Worm (Caenorhabditis elegans) whole organism, young adult: Measurements from ENCODE around the gene F59A7.5.

Source experiments
- B0336.3 ChIP-seq: fragments of 200-800 bp; sonication (Bioruptor generic); IDR thresholded peaks from 2 replicates; pipeline ENCODE4 v1.3.6; 2022; ENCODE audit warnings: missing genetic modification characterization, missing compliant biosample characterization
- F22D6.2 ChIP-seq: sonication (generic microtip); optimal IDR thresholded peaks from 2 replicates; lab custom pipeline; 2016; ENCODE audit warnings: mild to moderate bottlenecking, missing genetic modification characterization, missing compliant biosample characterization
- F23B12.7 ChIP-seq: sonication (generic microtip); optimal IDR thresholded peaks from 2 replicates; lab custom pipeline; 2017; ENCODE audit warnings: missing genetic modification characterization, mild to moderate bottlenecking, missing compliant biosample characterization, antibody characterized with exemption, moderate library complexity; ENCODE audit not compliant: insufficient read depth
- F55B11.4 ChIP-seq: sonication (generic microtip); optimal IDR thresholded peaks from 2 replicates; lab custom pipeline; 2016; ENCODE audit warnings: missing compliant biosample characterization, missing genetic modification characterization, borderline replicate concordance; ENCODE audit not compliant: insufficient read depth
- Y95B8A.8 ChIP-seq: fragments of 200-800 bp; sonication (Bioruptor generic); IDR thresholded peaks from 2 replicates; pipeline ENCODE4 v1.3.6; 2022; ENCODE audit warnings: missing genetic modification reagents, missing genetic modification characterization, missing compliant biosample characterization
- akir-1 ChIP-seq: fragments of 200-800 bp; sonication (Bioruptor generic); optimal IDR thresholded peaks from 2 replicates; lab custom pipeline; 2018; ENCODE audit warnings: mild to moderate bottlenecking, missing genetic modification characterization, moderate library complexity, missing compliant biosample characterization
- aptf-2 ChIP-seq: fragments of 200-800 bp; sonication (Bioruptor generic); conservative IDR thresholded peaks from 2 replicates; pipeline ENCODE4 v1.3.6; 2022; ENCODE audit warnings: missing genetic modification reagents, missing genetic modification characterization, missing compliant biosample characterization
- atf-7 ChIP-seq: sonication (generic microtip); optimal IDR thresholded peaks from 2 replicates; lab custom pipeline; 2017; ENCODE audit warnings: mild to moderate bottlenecking, missing genetic modification characterization, missing compliant biosample characterization
- attf-3 ChIP-seq: fragments of 200-800 bp; sonication (Bioruptor generic); conservative IDR thresholded peaks from 2 replicates; pipeline ENCODE4 v1.3.6; 2022; ENCODE audit warnings: missing genetic modification reagents, missing genetic modification characterization, missing compliant biosample characterization
- bed-1 ChIP-seq: fragments of 200-800 bp; sonication (Bioruptor generic); IDR thresholded peaks from 2 replicates; pipeline ENCODE4 v1.3.6; 2022; ENCODE audit warnings: missing genetic modification reagents, missing genetic modification characterization, missing compliant biosample characterization
- bed-2 ChIP-seq: fragments of 200-800 bp; sonication (Bioruptor generic); IDR thresholded peaks from 2 replicates; pipeline ENCODE4 v1.3.6; 2022; ENCODE audit warnings: missing genetic modification reagents, missing genetic modification characterization, missing compliant biosample characterization
- ceh-58 ChIP-seq: fragments of 200-800 bp; sonication (Bioruptor generic); IDR thresholded peaks from 2 replicates; pipeline ENCODE4 v1.3.6; 2022; ENCODE audit warnings: missing genetic modification characterization, missing compliant biosample characterization
- die-1 ChIP-seq: sonication (generic microtip); optimal IDR thresholded peaks from 2 replicates; lab custom pipeline; 2016; ENCODE audit warnings: missing genotype, mild to moderate bottlenecking, missing genetic modification characterization, missing compliant biosample characterization
- efl-1 ChIP-seq: fragments of 150-350 bp; optimal IDR thresholded peaks from 2 replicates; lab custom pipeline; 2014; ENCODE audit warnings: missing biosample characterization, missing genetic modification reagents, missing genetic modification characterization
- egl-44 ChIP-seq: fragments of 200-800 bp; sonication (Bioruptor generic); IDR thresholded peaks from 2 replicates; pipeline ENCODE4 v1.3.6; 2022; ENCODE audit warnings: missing genetic modification reagents, missing genetic modification characterization, missing compliant biosample characterization
- fkh-3 ChIP-seq: sonication (generic microtip); optimal IDR thresholded peaks from 2 replicates; lab custom pipeline; 2016; ENCODE audit warnings: mild to moderate bottlenecking, missing genetic modification characterization, missing compliant biosample characterization
- hlh-26 ChIP-seq: fragments of 200-800 bp; sonication (Bioruptor generic); conservative IDR thresholded peaks from 2 replicates; pipeline ENCODE4 v1.3.6; 2022; ENCODE audit warnings: missing genetic modification reagents, missing genetic modification characterization, missing compliant biosample characterization
- hmg-20 ChIP-seq: fragments of 200-800 bp; sonication (Bioruptor generic); IDR thresholded peaks from 2 replicates; pipeline ENCODE4 v1.3.6; 2022; ENCODE audit warnings: missing genetic modification reagents, missing genetic modification characterization, missing compliant biosample characterization
- hsf-1 ChIP-seq: fragments of 200-800 bp; sonication (Bioruptor generic); IDR thresholded peaks from 2 replicates; pipeline ENCODE4 v1.3.6; 2022; ENCODE audit warnings: missing genetic modification reagents, missing genetic modification characterization, missing compliant biosample characterization
- let-526 ChIP-seq: fragments of 200-800 bp; sonication (Bioruptor generic); IDR thresholded peaks from 2 replicates; pipeline ENCODE4 v1.3.6; 2022; ENCODE audit warnings: missing genetic modification reagents, missing genetic modification characterization, missing compliant biosample characterization
- lin-54 ChIP-seq: fragments of 200-800 bp; sonication (Bioruptor generic); optimal IDR thresholded peaks from 2 replicates; lab custom pipeline; 2018; ENCODE audit warnings: mild to moderate bottlenecking, missing genetic modification characterization, missing compliant biosample characterization
- lir-1 ChIP-seq: fragments of 200-800 bp; sonication (Bioruptor generic); conservative IDR thresholded peaks from 2 replicates; pipeline ENCODE4 v1.3.6; 2022; ENCODE audit warnings: missing genetic modification reagents, missing genetic modification characterization, missing compliant biosample characterization
- madf-10 ChIP-seq: sonication (generic microtip); optimal IDR thresholded peaks from 2 replicates; lab custom pipeline; 2016; ENCODE audit warnings: mild to moderate bottlenecking, missing genetic modification characterization, missing compliant biosample characterization
- mcd-1 ChIP-seq: fragments of 200-800 bp; sonication (Bioruptor generic); IDR thresholded peaks from 2 replicates; pipeline ENCODE4 v1.3.6; 2022; ENCODE audit warnings: missing genetic modification reagents, missing genetic modification characterization, missing compliant biosample characterization
- mel-28 ChIP-seq: sonication (generic microtip); optimal IDR thresholded peaks from 2 replicates; lab custom pipeline; 2016; ENCODE audit warnings: borderline replicate concordance, mild to moderate bottlenecking, missing genetic modification characterization, missing compliant biosample characterization
- nfya-1 ChIP-seq: sonication (generic microtip); optimal IDR thresholded peaks from 2 replicates; lab custom pipeline; 2017; ENCODE audit warnings: antibody characterized with exemption, missing compliant biosample characterization, missing genetic modification characterization, borderline replicate concordance; ENCODE audit not compliant: insufficient read depth
- nfya-2 ChIP-seq: fragments of 200-800 bp; sonication (Bioruptor generic); IDR thresholded peaks from 2 replicates; pipeline ENCODE4 v1.3.6; 2022; ENCODE audit warnings: missing genetic modification reagents, missing genetic modification characterization, missing compliant biosample characterization
- nfyb-1 ChIP-seq: fragments of 200-800 bp; sonication (Bioruptor generic); IDR thresholded peaks from 2 replicates; pipeline ENCODE4 v1.3.6; 2022; ENCODE audit warnings: missing genetic modification reagents, missing genetic modification characterization, missing compliant biosample characterization
- nhr-27 ChIP-seq: fragments of 200-800 bp; sonication (Bioruptor generic); optimal IDR thresholded peaks from 2 replicates; lab custom pipeline; 2018; ENCODE audit warnings: mild to moderate bottlenecking, missing genetic modification characterization, moderate library complexity, missing compliant biosample characterization
- nhr-90 ChIP-seq: sonication (generic microtip); optimal IDR thresholded peaks from 2 replicates; lab custom pipeline; 2016; ENCODE audit warnings: missing genotype, mild to moderate bottlenecking, missing genetic modification characterization, missing compliant biosample characterization
- pbrm-1 ChIP-seq: fragments of 200-800 bp; sonication (Bioruptor generic); IDR thresholded peaks from 2 replicates; pipeline ENCODE4 v1.3.6; 2022; ENCODE audit warnings: missing genetic modification reagents, missing genetic modification characterization, missing compliant biosample characterization
- pha-4 ChIP-seq: fragments of 150-350 bp; sonication (generic microtip); optimal IDR thresholded peaks from 2 replicates; lab custom pipeline; 2014; ENCODE audit warnings: missing biosample characterization, missing genetic modification reagents, missing genetic modification characterization
- rcor-1 ChIP-seq: fragments of 200-800 bp; sonication (Bioruptor generic); IDR thresholded peaks from 2 replicates; pipeline ENCODE4 v1.3.6; 2022; ENCODE audit warnings: missing genetic modification reagents, missing genetic modification characterization, missing compliant biosample characterization
- sdz-38 ChIP-seq: sonication (generic microtip); optimal IDR thresholded peaks from 2 replicates; lab custom pipeline; 2016; ENCODE audit warnings: missing genotype, missing genetic modification characterization, missing compliant biosample characterization
- snpc-3.4 ChIP-seq: sonication (generic microtip); optimal IDR thresholded peaks from 2 replicates; lab custom pipeline; 2017; ENCODE audit warnings: missing genetic modification characterization, mild to moderate bottlenecking, missing compliant biosample characterization, antibody characterized with exemption, moderate library complexity, missing genotype, missing genetic modification reagents
- snpc-4 ChIP-seq, 5 experiments: fragments of 150-350 bp in 1 of 5; sonication (generic microtip) in 4 of 5; optimal IDR thresholded peaks; 2 replicates each; lab custom pipeline; 2014 to 2018; ENCODE audit warnings: missing genetic modification characterization in 5 of 5, missing biosample characterization in 3 of 5, antibody characterized with exemption in 2 of 5, mild to moderate bottlenecking in 2 of 5, missing compliant biosample characterization in 2 of 5, missing genotype in 2 of 5, moderate library complexity in 2 of 5, missing genetic modification reagents in 1 of 5
- tbp1 ChIP-seq: fragments of 200-800 bp; sonication (Bioruptor generic); optimal IDR thresholded peaks from 2 replicates; lab custom pipeline; 2018; ENCODE audit warnings: mild to moderate bottlenecking, missing genetic modification characterization, missing compliant biosample characterization
- unc-130 ChIP-seq: sonication (generic microtip); optimal IDR thresholded peaks from 2 replicates; lab custom pipeline; 2016; ENCODE audit warnings: missing genetic modification reagents, missing genetic modification characterization, missing compliant biosample characterization
- xnd-1 ChIP-seq: sonication (generic microtip); optimal IDR thresholded peaks from 2 replicates; lab custom pipeline; 2016; ENCODE audit warnings: missing genotype, missing genetic modification reagents, missing genetic modification characterization, missing compliant biosample characterization
- ztf-3 ChIP-seq: fragments of 200-800 bp; sonication (Bioruptor generic); optimal IDR thresholded peaks from 2 replicates; lab custom pipeline; 2018; ENCODE audit warnings: mild to moderate bottlenecking, missing genetic modification characterization, missing compliant biosample characterization

F59A7.5 gene

DNA sequence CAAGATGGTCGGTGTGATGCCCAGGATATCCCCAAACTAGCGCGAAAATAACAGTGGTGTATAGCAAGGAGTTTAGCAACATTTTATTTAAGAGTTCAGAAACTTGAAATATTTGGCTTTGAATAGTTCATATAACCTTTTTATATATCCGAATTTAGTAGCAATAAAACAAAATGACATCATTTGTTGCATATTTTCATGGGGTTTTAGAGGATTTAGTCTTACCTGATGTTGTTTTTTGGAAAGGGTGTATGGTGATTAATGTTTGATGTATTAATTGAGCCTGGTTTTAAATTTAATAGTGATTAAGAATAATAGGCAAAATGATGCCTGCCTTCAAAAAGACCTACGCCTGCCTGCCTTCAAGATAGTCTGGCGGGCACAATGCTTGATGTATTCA lies 6.0 kb upstream of the F59A7.5 start, which contains the start of gene F59A7.2:
TSS of gene F59A7.2 (minus strand) at position 101 of the 400 bp plus-strand sequence.
- TF ChIP-seq nfya-2 (no peak), snpc-3.4 (tag; lab: Kevin White, UChicago) (no peak), hlh-26 (GFP tag; lab: Robert Waterston, UW) (no peak), ceh-58 (GFP tag; lab: Robert Waterston, UW) (no peak), aptf-2 (no peak), pbrm-1 (no peak), nhr-90 (tag; lab: Kevin White, UChicago) (no peak), rcor-1 (GFP tag; lab: Robert Waterston, UW) (no peak), xnd-1 (no peak), efl-1 (GFP tag; lab: Kevin White, UChicago) (no peak), egl-44 (GFP tag; lab: Robert Waterston, UW) (no peak), Y95B8A.8 (no peak), F23B12.7 (no peak), bed-2 (no peak)

DNA sequence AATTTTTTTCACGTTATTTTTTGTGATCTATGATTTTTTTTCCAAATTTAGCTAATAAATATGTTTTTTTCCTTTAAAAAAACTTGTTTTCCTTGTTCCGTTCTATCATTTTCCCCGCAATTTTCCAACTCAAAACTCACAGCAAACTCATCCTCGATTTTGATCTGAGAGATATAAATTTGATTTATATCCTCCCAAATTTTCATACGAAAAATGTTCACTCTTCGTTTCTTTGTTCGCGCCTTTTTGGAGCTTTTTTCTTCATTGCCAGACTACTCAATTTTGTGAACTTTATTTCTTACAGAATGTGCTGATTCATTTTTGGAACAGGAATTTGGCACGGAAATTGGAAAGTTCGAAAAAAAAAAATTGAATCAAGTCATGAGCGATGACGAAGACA lies 3.8 kb upstream of the F59A7.5 start, which contains the start of gene F59A7.14:
TSS of gene F59A7.14 (plus strand) at position 301 of the 400 bp plus-strand sequence.
- TF ChIP-seq snpc-3.4 (tag; lab: Kevin White, UChicago) (no peak), die-1 (tag; lab: Kevin White, UChicago) (no peak), pha-4 (tag; lab: Kevin White, UChicago) (no peak), hsf-1 (GFP tag; lab: Robert Waterston, UW) (no peak), aptf-2 (no peak), lir-1 (GFP tag; lab: Robert Waterston, UW) (no peak), atf-7 (no peak), hmg-20 (GFP tag; lab: Robert Waterston, UW) (no peak), B0336.3 (GFP tag; lab: Robert Waterston, UW) (no peak), fkh-3 (tag; lab: Kevin White, UChicago) (no peak), let-526 (GFP tag; lab: Robert Waterston, UW) (no peak), rcor-1 (GFP tag; lab: Robert Waterston, UW) (no peak), mcd-1 (GFP tag; lab: Robert Waterston, UW) (no peak), nhr-27 (no peak), attf-3 (no peak), nfya-1 (tag; lab: Kevin White, UChicago) (no peak), tbp1 (GFP tag; lab: Kevin White, UChicago) (no peak), xnd-1 (no peak), bed-1 (GFP tag; lab: Robert Waterston, UW) (no peak), ztf-3 (GFP tag; lab: Kevin White, UChicago) (no peak)

DNA sequence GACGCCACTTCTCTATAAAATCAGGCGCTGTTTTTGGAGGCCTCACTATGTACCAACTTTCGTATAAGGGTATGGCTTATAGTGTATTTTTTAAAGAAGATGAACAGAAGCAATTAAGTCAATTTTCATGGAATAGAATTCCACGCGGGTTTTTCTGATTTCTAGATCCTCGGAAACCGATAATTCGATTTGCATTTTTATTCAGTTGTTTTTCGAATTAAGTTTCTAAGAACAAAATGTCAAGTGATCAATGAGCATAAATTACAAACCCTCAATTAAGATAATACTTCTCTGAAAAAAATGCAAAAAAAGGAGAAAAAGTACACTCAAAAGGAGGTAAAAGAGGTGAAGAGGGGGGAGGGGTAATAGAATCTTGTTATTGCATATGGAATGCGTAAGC lies 1.2 kb upstream of the F59A7.5 start:
- TF ChIP-seq F22D6.2 (tag; lab: Kevin White, UChicago) = no peak
- TF ChIP-seq mel-28 (tag; lab: Kevin White, UChicago) = no peak
- TF ChIP-seq nfya-2 = no peak
- no peak for TF ChIP-seq unc-130 (GFP tag; lab: Kevin White, UChicago)
- no peak for TF ChIP-seq snpc-4 (GFP tag; optimal IDR thresholded peaks at IDR 0.05; lab: Kevin White, UChicago)
- TF ChIP-seq snpc-4 (tag; optimal IDR thresholded peaks at IDR 0.05; lab: Kevin White, UChicago) = no peak
- TF ChIP-seq F55B11.4 (tag; lab: Kevin White, UChicago) = no peak
- no peak for TF ChIP-seq B0336.3 (GFP tag; lab: Robert Waterston, UW)
- TF ChIP-seq bed-1 (GFP tag; lab: Robert Waterston, UW) = no peak
- TF ChIP-seq lin-54 (GFP tag; lab: Kevin White, UChicago) = no peak
- no peak for TF ChIP-seq nfyb-1 (GFP tag; lab: Robert Waterston, UW)
- TF ChIP-seq madf-10 (tag; lab: Kevin White, UChicago) = no peak
- TF ChIP-seq akir-1 (GFP tag; lab: Kevin White, UChicago) = no peak
- TF ChIP-seq sdz-38 (tag; lab: Kevin White, UChicago) = no peak
- TF ChIP-seq, all 124 proteins: peak for 0
